Fruit fly (Drosophila melanogaster): Measurements from ENCODE around the gene CG42816.

Gene CG42816

DNA sequence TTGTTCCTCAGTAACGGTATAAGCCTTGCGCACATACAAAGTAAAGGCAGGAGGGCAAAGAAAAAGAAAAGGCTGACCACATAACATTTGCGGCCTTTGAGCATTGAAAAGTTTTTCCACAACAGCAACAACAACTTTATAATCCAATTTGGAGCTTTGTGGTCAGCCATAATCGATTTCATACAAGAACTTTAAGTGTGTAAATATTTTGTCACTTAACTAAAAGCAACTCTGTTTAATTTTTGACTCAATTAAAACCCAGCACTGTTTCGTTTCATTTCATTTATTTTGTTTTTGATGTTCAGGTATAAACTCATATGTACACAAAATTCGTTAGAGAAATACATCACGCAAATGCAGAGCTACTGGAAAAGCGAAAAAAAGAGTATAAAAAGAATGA, at the start of gene CG42816:
CG42816 (minus strand) TSS at position 101 of the 400 bp plus-strand sequence.
- no peak for TF ChIP-seq Ets98B (GFP tag; IDR thresholded peaks at IDR 0.05)
- no peak for TF ChIP-seq gl (tag; optimal IDR thresholded peaks at IDR 0.05)
- no peak for TF ChIP-seq CG9948 (tag; optimal IDR thresholded peaks at IDR 0.05)
- no peak for TF ChIP-seq EcR (GFP tag; optimal IDR thresholded peaks at IDR 0.05)
- TF ChIP-seq D1 (tag; optimal IDR thresholded peaks at IDR 0.05), result no peak
- TF ChIP-seq CG32121 (GFP tag; IDR thresholded peaks at IDR 0.05), result no peak
- no peak for TF ChIP-seq CG17806 (tag; optimal IDR thresholded peaks at IDR 0.05)
- no peak for TF ChIP-seq CG13204 (GFP tag; optimal IDR thresholded peaks at IDR 0.05)
- no peak for TF ChIP-seq Pif1B (GFP tag; optimal IDR thresholded peaks at IDR 0.05)
- TF ChIP-seq CG12605 (GFP tag; IDR thresholded peaks at IDR 0.05), result no peak
- TF ChIP-seq rn (GFP tag; IDR thresholded peaks at IDR 0.05), result no peak
- no peak for TF ChIP-seq Snoo (tag; optimal IDR thresholded peaks at IDR 0.05)
- no peak for TF ChIP-seq CG8301 (tag; optimal IDR thresholded peaks at IDR 0.05)
- no peak for TF ChIP-seq CG14655 (GFP tag; optimal IDR thresholded peaks at IDR 0.05)
- no peak for TF ChIP-seq CG8159 (tag; optimal IDR thresholded peaks at IDR 0.05)
- no peak for TF ChIP-seq fd96Ca (GFP tag; IDR thresholded peaks at IDR 0.05)
- TF ChIP-seq CG34367 (tag; optimal IDR thresholded peaks at IDR 0.05), result no peak

DNA sequence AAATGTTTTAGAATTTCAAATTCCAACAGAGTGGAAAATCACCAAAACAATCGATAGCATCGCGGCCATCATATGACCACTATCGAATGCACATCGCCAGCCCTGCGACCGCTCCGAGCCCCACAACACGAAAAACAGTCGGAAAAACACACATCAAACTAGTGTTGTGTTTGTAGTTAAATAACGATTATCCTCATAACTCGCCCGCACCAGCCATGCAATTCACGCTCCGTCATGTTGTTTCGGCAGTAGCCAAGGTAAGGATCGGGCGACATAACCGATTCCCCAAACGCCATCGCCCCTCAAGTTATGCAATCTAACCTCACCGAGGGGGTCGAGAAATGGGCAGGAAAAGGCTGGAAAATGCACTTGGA, 49.6 kb upstream of the CG42816 start:
- TF ChIP-seq CG9948 (tag; optimal IDR thresholded peaks at IDR 0.05), result no peak
- TF ChIP-seq CG4496 (GFP tag; IDR thresholded peaks at IDR 0.05), result 0 out of 3 replicates have a peak, but pooled peaks have one; percentile 27

DNA sequence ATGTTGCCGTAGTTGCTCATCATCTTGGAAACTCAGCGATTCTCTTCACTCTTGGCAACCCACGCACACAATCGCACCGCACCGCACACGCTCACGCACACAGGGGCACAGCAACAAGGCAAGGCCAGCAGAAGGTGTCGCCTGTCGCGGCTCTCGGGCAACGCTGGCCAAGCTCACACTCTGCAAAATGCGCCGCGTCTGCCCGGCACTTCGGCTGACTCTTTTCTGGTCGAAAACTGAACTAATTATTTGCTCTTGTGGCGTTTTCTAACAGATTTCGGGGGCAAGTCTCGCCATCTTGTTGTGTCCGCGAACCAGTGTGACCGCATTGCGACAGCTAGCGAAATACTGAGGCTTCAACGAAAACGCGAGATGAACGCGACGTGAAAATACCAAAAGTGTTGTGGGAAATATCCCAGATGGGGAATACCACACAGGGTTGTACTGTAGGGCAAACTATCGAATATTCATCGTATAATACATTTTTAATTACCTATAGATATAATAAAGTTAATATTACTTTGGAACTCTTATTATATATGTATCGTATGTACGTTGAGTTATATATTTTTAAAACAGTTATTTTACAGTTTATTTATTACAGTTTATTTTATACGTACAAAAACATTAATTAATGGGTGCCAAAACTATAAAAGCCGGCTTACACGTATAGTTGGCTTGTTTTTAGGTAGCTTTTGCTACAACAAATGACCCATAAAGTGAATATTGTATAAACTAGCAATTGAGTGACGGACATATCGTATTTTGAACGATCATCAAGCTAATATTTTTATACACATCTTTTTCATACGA, 49.0 kb upstream of the CG42816 start, which contains the start of the genes MED19 and CG7430:
MED19 (minus strand) TSS at position 333 of the 813 bp plus-strand sequence.
CG7430 (plus strand) TSS at position 748 of the 813 bp plus-strand sequence.
- no peak for TF ChIP-seq CG8301 (tag; optimal IDR thresholded peaks at IDR 0.05)
- peak; percentile 87 for TF ChIP-seq EcR (GFP tag; optimal IDR thresholded peaks at IDR 0.05)
- TF ChIP-seq fd96Ca (GFP tag; IDR thresholded peaks at IDR 0.05), result no peak
- TF ChIP-seq CG17806 (tag; optimal IDR thresholded peaks at IDR 0.05), result no peak
- no peak for TF ChIP-seq Snoo (tag; optimal IDR thresholded peaks at IDR 0.05)
- TF ChIP-seq rn (GFP tag; IDR thresholded peaks at IDR 0.05), result no peak
- TF ChIP-seq CG4496 (GFP tag; IDR thresholded peaks at IDR 0.05), result peak; percentile 54; the same call in 2 of the 3 replicates
- TF ChIP-seq gl (tag; optimal IDR thresholded peaks at IDR 0.05), result peak; percentile 24
- peak; percentile 29; the same call in 1 of the 2 replicates for TF ChIP-seq CG12605 (GFP tag; IDR thresholded peaks at IDR 0.05)

DNA sequence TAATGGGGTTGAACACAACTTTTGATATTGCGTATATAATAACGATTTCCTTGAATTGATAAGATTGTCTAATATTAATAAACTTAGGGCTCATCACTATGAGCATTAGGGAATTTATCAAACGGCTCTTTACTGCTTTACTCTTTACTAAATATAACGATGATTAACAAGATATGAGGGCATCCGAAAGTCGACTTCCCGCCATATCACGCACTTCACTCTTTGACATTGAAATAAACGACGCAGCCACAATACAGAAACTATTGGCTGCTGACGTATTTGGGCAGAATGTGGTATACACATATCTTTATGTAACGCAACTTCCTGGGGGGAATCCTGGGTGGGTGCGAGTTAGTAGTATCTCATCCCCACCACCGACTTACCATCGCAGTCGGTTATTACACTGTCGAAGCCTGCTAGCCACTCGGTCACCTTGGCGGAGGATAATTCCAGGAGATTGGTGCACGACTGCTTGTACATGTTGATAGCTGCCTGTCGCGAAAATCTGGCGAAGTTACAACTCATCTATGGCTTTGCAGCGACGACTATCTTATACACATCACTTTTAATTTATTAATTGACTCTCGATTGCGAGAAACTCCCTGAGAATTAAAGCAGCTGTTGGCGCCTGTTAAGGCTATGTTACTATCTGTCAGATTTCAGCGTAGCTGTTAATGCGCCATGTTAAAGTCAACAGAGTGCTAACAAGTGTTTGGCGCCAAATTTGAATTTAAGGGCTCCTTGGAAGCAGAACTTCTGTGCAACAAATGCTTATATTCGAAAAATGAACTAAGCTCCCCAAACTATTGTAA, 45.7 kb upstream of the CG42816 start, which contains the start of gene CG5567:
CG5567 (minus strand) TSS at position 653 of the 812 bp plus-strand sequence.
- TF ChIP-seq CG10348 (GFP tag; IDR thresholded peaks at IDR 0.05) (no peak), CG34367 (tag; optimal IDR thresholded peaks at IDR 0.05) (no peak), Snoo (tag; optimal IDR thresholded peaks at IDR 0.05) (peak; percentile 2), Pif1A (GFP tag; optimal IDR thresholded peaks at IDR 0.05) (no peak), CG15710 (tag; optimal IDR thresholded peaks at IDR 0.05) (no peak), rn (GFP tag; IDR thresholded peaks at IDR 0.05) (no peak), CG17806 (tag; optimal IDR thresholded peaks at IDR 0.05) (peak; percentile 10), CG4496 (GFP tag; IDR thresholded peaks at IDR 0.05) (no peak; the same call in 2 of the 3 replicates), CG12605 (GFP tag; IDR thresholded peaks at IDR 0.05) (0 out of 2 replicates have a peak, but pooled peaks have one; percentile 19), Pif1B (GFP tag; optimal IDR thresholded peaks at IDR 0.05) (no peak), fd96Ca (GFP tag; IDR thresholded peaks at IDR 0.05) (0 out of 3 replicates have a peak, but pooled peaks have one; percentile 17), CG32121 (GFP tag; IDR thresholded peaks at IDR 0.05) (0 out of 2 replicates have a peak, but pooled peaks have one; percentile 33), CG13204 (GFP tag; optimal IDR thresholded peaks at IDR 0.05) (no peak), CG8159 (tag; optimal IDR thresholded peaks at IDR 0.05) (no peak), EcR (GFP tag; optimal IDR thresholded peaks at IDR 0.05) (peak; percentile 38), Ets98B (GFP tag; IDR thresholded peaks at IDR 0.05) (no peak)

DNA sequence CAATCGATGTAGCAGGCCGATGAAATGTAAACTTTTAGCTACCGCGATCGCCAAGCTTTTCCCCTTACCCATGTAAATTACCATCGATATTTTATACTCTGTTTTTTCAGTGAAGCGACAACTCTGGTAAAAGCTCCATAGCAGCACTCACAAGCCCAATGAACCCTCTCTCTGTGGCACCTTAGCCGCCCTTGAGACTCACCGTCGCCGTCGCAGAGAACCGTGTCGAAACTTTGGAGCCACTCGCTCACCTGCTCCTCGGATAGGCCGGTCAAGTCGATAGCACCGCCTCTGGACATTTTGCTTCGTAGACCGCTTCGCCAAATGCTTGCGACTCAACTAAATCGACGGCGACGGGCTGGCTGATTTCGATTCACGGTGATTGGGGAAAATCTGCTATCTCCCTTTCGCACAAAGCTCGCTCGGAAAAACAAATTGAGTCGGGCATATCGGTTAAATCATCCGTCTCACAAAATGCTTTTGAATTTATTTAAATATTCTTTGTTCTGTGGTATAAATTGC, 43.8 kb upstream of the CG42816 start, which contains the start of gene CG5577:
CG5577 (minus strand) TSS at position 343 of the 522 bp plus-strand sequence.
- TF ChIP-seq EcR (GFP tag; optimal IDR thresholded peaks at IDR 0.05) (peak; percentile 89), CG32121 (GFP tag; IDR thresholded peaks at IDR 0.05) (0 out of 2 replicates have a peak, but pooled peaks have one; percentile 25), CG4496 (GFP tag; IDR thresholded peaks at IDR 0.05) (peak; percentile 87), CG9948 (tag; optimal IDR thresholded peaks at IDR 0.05) (no peak)

DNA sequence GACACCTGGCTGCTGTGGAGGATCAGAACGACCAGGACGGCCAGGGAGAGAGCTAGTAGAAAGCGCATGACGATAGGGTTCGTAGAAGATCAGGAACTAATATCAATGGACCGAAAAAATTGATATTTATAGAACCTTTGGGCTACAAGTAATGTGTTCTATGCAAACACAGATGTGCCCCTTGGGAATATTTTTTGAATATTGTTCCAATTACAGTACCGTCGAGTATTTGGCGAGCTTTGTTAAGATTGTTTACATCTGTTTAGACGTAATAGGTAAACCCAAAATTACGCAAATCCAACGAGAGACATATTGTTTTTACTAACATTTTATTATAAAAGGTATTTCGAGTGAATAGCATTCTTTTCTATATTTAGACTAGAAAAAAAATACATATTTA, 37.7 kb upstream of the CG42816 start, which contains the start of gene CG32189:
CG32189 (minus strand) TSS at position 101 of the 400 bp plus-strand sequence.
- TF ChIP-seq CG9948 (tag; optimal IDR thresholded peaks at IDR 0.05), result no peak
- no peak for TF ChIP-seq Snoo (tag; optimal IDR thresholded peaks at IDR 0.05)
- no peak for TF ChIP-seq CG8301 (tag; optimal IDR thresholded peaks at IDR 0.05)
- TF ChIP-seq CG4496 (GFP tag; IDR thresholded peaks at IDR 0.05), result no peak
- no peak for TF ChIP-seq rn (GFP tag; IDR thresholded peaks at IDR 0.05)
- no peak for TF ChIP-seq EcR (GFP tag; optimal IDR thresholded peaks at IDR 0.05)
- no peak for TF ChIP-seq Pif1B (GFP tag; optimal IDR thresholded peaks at IDR 0.05)
- TF ChIP-seq gl (tag; optimal IDR thresholded peaks at IDR 0.05), result no peak

All from whole organism, pupa.